Worm (Caenorhabditis elegans): ENCODE data around the gene ddn-3.

The ddn-3 gene

ce11 chrV:14324502-14325467, 13.8 kb upstream of the ddn-3 start, which contains the start of the genes F47B8.4 and F47B8.18:
TSS of gene F47B8.4 (minus strand) at chrV:14324673.
TSS of gene F47B8.18 (minus strand) at chrV:14325464.
- TF ChIP-seq fos-1 (tag; optimal IDR thresholded peaks at IDR 0.05) (peak; percentile 26), zag-1 (tag; optimal IDR thresholded peaks at IDR 0.05) (no peak), sma-3 (GFP tag; optimal IDR thresholded peaks at IDR 0.05) (no peak)

ce11 chrV:14322743-14323142, 11.7 kb upstream of the ddn-3 start, which contains the start of gene F47B8.3:
TSS of gene F47B8.3 (minus strand) at chrV:14323003.
- TF ChIP-seq C34F6.9 (tag; optimal IDR thresholded peaks at IDR 0.05) (peak; percentile 83), snpc-4 (tag; optimal IDR thresholded peaks at IDR 0.05) (peak; percentile 46), ztf-11 (tag; optimal IDR thresholded peaks at IDR 0.05) (no peak), lsy-2 (tag; optimal IDR thresholded peaks at IDR 0.05) (peak in 1 of 2 experiments; percentile 62), elt-3 (tag; optimal IDR thresholded peaks at IDR 0.05) (no peak), crh-2 (tag; optimal IDR thresholded peaks at IDR 0.05) (peak; percentile 56), mab-5 (tag; optimal IDR thresholded peaks at IDR 0.05) (no peak), nhr-25 (tag; optimal IDR thresholded peaks at IDR 0.05) (peak; percentile 1), ama-1 (optimal IDR thresholded peaks at IDR 0.05) (peak; percentile 59), ceh-82 (tag; optimal IDR thresholded peaks at IDR 0.05) (no peak), nhr-129 (tag; optimal IDR thresholded peaks at IDR 0.05) (peak; percentile 65), sem-4 (tag; optimal IDR thresholded peaks at IDR 0.05) (peak; percentile 25), unc-55 (GFP tag; optimal IDR thresholded peaks at IDR 0.05) (peak; percentile 62), lin-13 (GFP tag; optimal IDR thresholded peaks at IDR 0.05) (peak; percentile 25), sma-9 (GFP tag; optimal IDR thresholded peaks at IDR 0.05) (peak; percentile 27), sma-9 (tag; optimal IDR thresholded peaks at IDR 0.05) (no peak), sma-3 (GFP tag; optimal IDR thresholded peaks at IDR 0.05) (no peak), F13H6.1 (tag; optimal IDR thresholded peaks at IDR 0.05) (peak; percentile 15), gmeb-1 (tag; optimal IDR thresholded peaks at IDR 0.05) (peak; percentile 23), unc-62 (GFP tag; optimal IDR thresholded peaks at IDR 0.05) (no peak), fos-1 (tag; optimal IDR thresholded peaks at IDR 0.05) (peak; percentile 1)

ce11 chrV:14320730-14321319, 9.8 kb upstream of the ddn-3 start:
- TF ChIP-seq nhr-25 (tag; optimal IDR thresholded peaks at IDR 0.05) (no peak), Y55F3AM.14 (GFP tag; optimal IDR thresholded peaks at IDR 0.05) (peak; percentile 11)

- TF ChIP-seq fos-1 (tag; optimal IDR thresholded peaks at IDR 0.05): no peak
- TF ChIP-seq ama-1 (optimal IDR thresholded peaks at IDR 0.05): no peak
- TF ChIP-seq lin-39 (tag; optimal IDR thresholded peaks at IDR 0.05): no peak
- no peak for TF ChIP-seq ceh-82 (tag; optimal IDR thresholded peaks at IDR 0.05)
- TF ChIP-seq egl-27 (tag; optimal IDR thresholded peaks at IDR 0.05): no peak
- TF ChIP-seq zag-1 (tag; optimal IDR thresholded peaks at IDR 0.05): no peak
- TF ChIP-seq mdl-1 (tag; optimal IDR thresholded peaks at IDR 0.05): no peak
- TF ChIP-seq crh-2 (tag; optimal IDR thresholded peaks at IDR 0.05): no peak
- TF ChIP-seq mab-5 (tag; optimal IDR thresholded peaks at IDR 0.05): no peak
- no peak for TF ChIP-seq nhr-10 (tag; optimal IDR thresholded peaks at IDR 0.05)
- TF ChIP-seq aly-2 (tag; optimal IDR thresholded peaks at IDR 0.05): no peak
- TF ChIP-seq sma-3 (GFP tag; optimal IDR thresholded peaks at IDR 0.05): no peak
- no peak for TF ChIP-seq nhr-25 (tag; optimal IDR thresholded peaks at IDR 0.05)
- no peak for TF ChIP-seq unc-39 (tag; optimal IDR thresholded peaks at IDR 0.05)
- TF ChIP-seq lsy-2 (tag; optimal IDR thresholded peaks at IDR 0.05): no peak
- TF ChIP-seq dmd-4 (tag; optimal IDR thresholded peaks at IDR 0.05): no peak
- TF ChIP-seq blmp-1 (tag; optimal IDR thresholded peaks at IDR 0.05; ENCODE audit: insufficient read depth): no peak
- no peak for TF ChIP-seq nhr-129 (tag; optimal IDR thresholded peaks at IDR 0.05)
Observed at ce11 chrV:14320246-14320645, 9.2 kb upstream of the ddn-3 start, which contains the start of gene F47B8.14. TSS of gene F47B8.14 (plus strand) at chrV:14320546.

All from whole organism, L2 larva.